Fruit fly (Drosophila melanogaster) whole organism, embryonic: ENCODE results near the gene Ykt6.

Source experiments
- Adf1 ChIP-seq: fragments of 200-800 bp; sonication (Bioruptor generic); IDR thresholded peaks from 2 replicates; pipeline ENCODE4 v1.3.6; 2022; ENCODE audit warnings: missing biosample characterization, missing genetic modification characterization
- CG10267 ChIP-seq: fragments of 200-800 bp; sonication (Bioruptor generic); optimal IDR thresholded peaks from 2 replicates; lab custom pipeline; 2018; ENCODE audit warnings: missing biosample characterization, mild to moderate bottlenecking, missing genetic modification characterization, moderate library complexity
- CG10321 ChIP-seq: fragments of 200-800 bp; sonication (Bioruptor generic); IDR thresholded peaks from 2 replicates; pipeline ENCODE4 v1.3.6; 2022; ENCODE audit warnings: missing biosample characterization, missing genetic modification characterization
- CG11560 ChIP-seq: fragments of 200-800 bp; sonication (Bioruptor generic); IDR thresholded peaks from 3 replicates; pipeline ENCODE4 v1.3.6; 2022; ENCODE audit warnings: missing biosample characterization, missing genetic modification characterization
- CG12219 ChIP-seq: fragments of 200-800 bp; sonication (Bioruptor generic); optimal IDR thresholded peaks from 3 replicates; lab custom pipeline; 2018; ENCODE audit warnings: missing biosample characterization, mild to moderate bottlenecking, missing genetic modification characterization
- CG12769 ChIP-seq: fragments of 200-800 bp; sonication (Bioruptor generic); optimal IDR thresholded peaks from 2 replicates; lab custom pipeline; 2019; ENCODE audit warnings: missing biosample characterization, mild to moderate bottlenecking, missing genetic modification characterization, moderate library complexity
- CG12942 ChIP-seq: fragments of 200-800 bp; sonication (Bioruptor generic); optimal IDR thresholded peaks from 3 replicates; lab custom pipeline; 2016; ENCODE audit warnings: missing biosample characterization, missing genetic modification characterization
- CG13123 ChIP-seq: fragments of 200-800 bp; sonication (Bioruptor generic); optimal IDR thresholded peaks from 2 replicates; lab custom pipeline; 2016; ENCODE audit warnings: missing biosample characterization, missing genetic modification characterization
- CG15479 ChIP-seq: fragments of 200-800 bp; sonication (Bioruptor generic); optimal IDR thresholded peaks from 3 replicates; lab custom pipeline; 2019; ENCODE audit warnings: missing biosample characterization, mild to moderate bottlenecking, missing genetic modification characterization, moderate library complexity
- CG16813 ChIP-seq: fragments of 200-800 bp; sonication (Bioruptor generic); IDR thresholded peaks from 3 replicates; pipeline ENCODE4 v1.3.6; 2022; ENCODE audit warnings: missing biosample characterization, missing genetic modification characterization; ENCODE audit not compliant: partially characterized antibody
- CG17186 ChIP-seq: fragments of 200-800 bp; sonication (Bioruptor generic); optimal IDR thresholded peaks from 3 replicates; lab custom pipeline; 2017; ENCODE audit warnings: missing biosample characterization, missing genetic modification reagents, missing genetic modification characterization
- CG18476 ChIP-seq: fragments of 200-800 bp; sonication (Bioruptor generic); optimal IDR thresholded peaks from 2 replicates; lab custom pipeline; 2016; ENCODE audit warnings: missing biosample characterization, mild to moderate bottlenecking, missing genetic modification characterization
- CG30020 ChIP-seq: fragments of 200-800 bp; optimal IDR thresholded peaks from 2 replicates; lab custom pipeline; 2019; ENCODE audit warnings: missing biosample characterization, mild to moderate bottlenecking, missing genetic modification characterization, moderate library complexity
- CG33213 ChIP-seq: fragments of 200-800 bp; sonication (Bioruptor generic); optimal IDR thresholded peaks from 3 replicates; lab custom pipeline; 2016; ENCODE audit warnings: missing biosample characterization, missing genetic modification characterization
- CG3407 ChIP-seq: fragments of 200-800 bp; sonication (Bioruptor generic); optimal IDR thresholded peaks from 2 replicates; lab custom pipeline; 2018; ENCODE audit warnings: missing biosample characterization, mild to moderate bottlenecking, missing genetic modification characterization
- CG34224 ChIP-seq: fragments of 200-800 bp; sonication (Bioruptor generic); IDR thresholded peaks from 3 replicates; pipeline ENCODE4 v1.3.6; 2022; ENCODE audit warnings: missing biosample characterization, missing genetic modification characterization; ENCODE audit not compliant: partially characterized antibody
- CG6272 ChIP-seq: fragments of 200-800 bp; sonication (Bioruptor generic); IDR thresholded peaks from 2 replicates; pipeline ENCODE4 v1.3.6; 2022; ENCODE audit warnings: missing biosample characterization, missing genetic modification characterization
- CG9609 ChIP-seq: fragments of 200-800 bp; sonication (Bioruptor generic); optimal IDR thresholded peaks from 3 replicates; lab custom pipeline; 2016; ENCODE audit warnings: missing biosample characterization, missing genetic modification characterization
- D19B ChIP-seq: fragments of 200-800 bp; sonication (Bioruptor generic); optimal IDR thresholded peaks from 2 replicates; lab custom pipeline; 2017; ENCODE audit warnings: missing biosample characterization, mild to moderate bottlenecking, missing genetic modification characterization
- Dip2 ChIP-seq: fragments of 200-800 bp; sonication (Bioruptor generic); IDR thresholded peaks from 2 replicates; pipeline ENCODE4 v1.3.6; 2022; ENCODE audit warnings: missing biosample characterization, missing genetic modification characterization
- E2f2 ChIP-seq: fragments of 200-800 bp; sonication (Bioruptor generic); IDR thresholded peaks from 2 replicates; pipeline ENCODE4 v1.3.6; 2022; ENCODE audit warnings: missing biosample characterization, missing genetic modification characterization
- Fer1 ChIP-seq: fragments of 200-800 bp; sonication (Bioruptor generic); optimal IDR thresholded peaks from 2 replicates; lab custom pipeline; 2017; ENCODE audit warnings: missing biosample characterization, mild to moderate bottlenecking, missing genetic modification characterization
- Fer2 ChIP-seq: fragments of 200-800 bp; sonication (Bioruptor generic); optimal IDR thresholded peaks from 2 replicates; lab custom pipeline; 2018; ENCODE audit warnings: missing biosample characterization, mild to moderate bottlenecking, missing genetic modification characterization, moderate library complexity
- HLHmδ ChIP-seq: fragments of 200-800 bp; sonication (Bioruptor generic); optimal IDR thresholded peaks from 2 replicates; lab custom pipeline; 2018; ENCODE audit warnings: missing biosample characterization, mild to moderate bottlenecking, missing genetic modification characterization, moderate library complexity
- Hmx ChIP-seq: fragments of 200-800 bp; sonication (Bioruptor generic); optimal IDR thresholded peaks from 2 replicates; lab custom pipeline; 2016; ENCODE audit warnings: missing biosample characterization, missing genetic modification characterization
- Kr ChIP-seq: fragments of 200-800 bp; sonication (Bioruptor generic); optimal IDR thresholded peaks from 2 replicates; lab custom pipeline; 2017; ENCODE audit warnings: missing biosample characterization, mild to moderate bottlenecking, missing genetic modification characterization
- Mes4 ChIP-seq: fragments of 200-800 bp; sonication (Bioruptor generic); optimal IDR thresholded peaks from 2 replicates; lab custom pipeline; 2016; ENCODE audit warnings: missing biosample characterization, missing genetic modification characterization
- Neu2 ChIP-seq: fragments of 200-800 bp; sonication (Bioruptor generic); optimal IDR thresholded peaks from 3 replicates; lab custom pipeline; 2016; ENCODE audit warnings: missing biosample characterization, missing genetic modification characterization, borderline replicate concordance
- Ravus ChIP-seq: fragments of 200-800 bp; sonication (Bioruptor generic); IDR thresholded peaks from 2 replicates; pipeline ENCODE4 v1.3.6; 2022; ENCODE audit warnings: missing biosample characterization, missing genetic modification characterization
- bigmax ChIP-seq: fragments of 200-800 bp; sonication (Bioruptor generic); optimal IDR thresholded peaks from 2 replicates; lab custom pipeline; 2018; ENCODE audit warnings: missing biosample characterization, mild to moderate bottlenecking, missing genetic modification characterization
- bsh ChIP-seq, 2 experiments: fragments of 200-800 bp; sonication (Bioruptor generic); optimal IDR thresholded peaks; 2 replicates each; lab custom pipeline; 2017 to 2018; ENCODE audit warnings: mild to moderate bottlenecking in 2 of 2, missing biosample characterization in 2 of 2, missing genetic modification characterization in 2 of 2, moderate library complexity in 1 of 2
- cas ChIP-seq: fragments of 200-800 bp; sonication (Bioruptor generic); IDR thresholded peaks from 2 replicates; pipeline ENCODE4 v1.3.6; 2022; ENCODE audit warnings: missing biosample characterization, missing genetic modification characterization
- chm ChIP-seq: fragments of 200-800 bp; sonication (Bioruptor generic); IDR thresholded peaks from 2 replicates; pipeline ENCODE4 v1.3.6; 2022; ENCODE audit warnings: missing biosample characterization, missing genetic modification characterization
- crc ChIP-seq: fragments of 200-800 bp; sonication (Bioruptor generic); optimal IDR thresholded peaks from 2 replicates; lab custom pipeline; 2016; ENCODE audit warnings: missing biosample characterization, missing genetic modification characterization
- danr ChIP-seq: fragments of 200-800 bp; sonication (Bioruptor generic); IDR thresholded peaks from 2 replicates; pipeline ENCODE4 v1.3.6; 2022; ENCODE audit warnings: missing biosample characterization, missing genetic modification characterization
- dm ChIP-seq: fragments of 200-800 bp; sonication (Bioruptor generic); optimal IDR thresholded peaks from 3 replicates; lab custom pipeline; 2016; ENCODE audit warnings: missing biosample characterization, missing genetic modification characterization
- dpn ChIP-seq, 2 experiments: fragments of 200-800 bp; sonication (Bioruptor generic); optimal IDR thresholded peaks; 3 replicates each; lab custom pipeline; 2016; ENCODE audit warnings: missing biosample characterization in 2 of 2, missing genetic modification characterization in 2 of 2
- ems ChIP-seq: fragments of 200-800 bp; sonication (Bioruptor generic); optimal IDR thresholded peaks from 3 replicates; lab custom pipeline; 2016; ENCODE audit warnings: missing biosample characterization, missing genetic modification characterization
- gcm ChIP-seq: fragments of 200-800 bp; sonication (Bioruptor generic); optimal IDR thresholded peaks from 2 replicates; lab custom pipeline; 2019; ENCODE audit warnings: missing biosample characterization, mild to moderate bottlenecking, missing genetic modification characterization, moderate library complexity
- gcm2 ChIP-seq: fragments of 200-800 bp; sonication (Bioruptor generic); optimal IDR thresholded peaks from 2 replicates; lab custom pipeline; 2016; ENCODE audit warnings: missing biosample characterization, missing genetic modification characterization
- gro ChIP-seq: fragments of 200-800 bp; sonication (Bioruptor generic); optimal IDR thresholded peaks from 2 replicates; lab custom pipeline; 2016; ENCODE audit warnings: missing biosample characterization, missing genetic modification characterization
- lilli ChIP-seq: fragments of 200-800 bp; sonication (Bioruptor generic); optimal IDR thresholded peaks from 3 replicates; lab custom pipeline; 2016; ENCODE audit warnings: missing biosample characterization, missing genetic modification characterization
- otp ChIP-seq: fragments of 200-800 bp; sonication (Bioruptor generic); IDR thresholded peaks from 3 replicates; pipeline ENCODE4, ENCODE4 v1.3.6; 2022; ENCODE audit warnings: missing biosample characterization, missing genetic modification characterization
- repo ChIP-seq: fragments of 200-800 bp; sonication (Bioruptor generic); optimal IDR thresholded peaks from 2 replicates; lab custom pipeline; 2016; ENCODE audit warnings: missing biosample characterization, missing genetic modification characterization
- sens-2 ChIP-seq: fragments of 200-800 bp; sonication (Bioruptor generic); IDR thresholded peaks from 2 replicates; pipeline ENCODE4 v1.3.6; 2022; ENCODE audit warnings: missing biosample characterization, missing genetic modification characterization
- shn ChIP-seq: fragments of 200-800 bp; sonication (Bioruptor generic); optimal IDR thresholded peaks from 3 replicates; lab custom pipeline; 2016; ENCODE audit warnings: missing biosample characterization, missing genetic modification characterization
- sqz ChIP-seq: fragments of 200-800 bp; sonication (Bioruptor generic); optimal IDR thresholded peaks from 3 replicates; lab custom pipeline; 2018; ENCODE audit warnings: missing biosample characterization, mild to moderate bottlenecking, missing genetic modification characterization
- sr ChIP-seq: fragments of 200-800 bp; sonication (Bioruptor generic); IDR thresholded peaks from 3 replicates; pipeline ENCODE4 v1.3.6; 2022; ENCODE audit warnings: missing biosample characterization, missing genetic modification characterization
- sug ChIP-seq: fragments of 200-800 bp; optimal IDR thresholded peaks from 2 replicates; lab custom pipeline; 2019; ENCODE audit warnings: missing biosample characterization, mild to moderate bottlenecking, missing genetic modification characterization, moderate library complexity
- tap ChIP-seq: fragments of 200-800 bp; optimal IDR thresholded peaks from 3 replicates; lab custom pipeline; 2019; ENCODE audit warnings: missing biosample characterization, mild to moderate bottlenecking, missing genetic modification characterization, moderate library complexity
- tin ChIP-seq: fragments of 200-800 bp; sonication (Bioruptor generic); optimal IDR thresholded peaks from 3 replicates; lab custom pipeline; 2016; ENCODE audit warnings: missing biosample characterization, missing genetic modification characterization

Ykt6 gene

DNA sequence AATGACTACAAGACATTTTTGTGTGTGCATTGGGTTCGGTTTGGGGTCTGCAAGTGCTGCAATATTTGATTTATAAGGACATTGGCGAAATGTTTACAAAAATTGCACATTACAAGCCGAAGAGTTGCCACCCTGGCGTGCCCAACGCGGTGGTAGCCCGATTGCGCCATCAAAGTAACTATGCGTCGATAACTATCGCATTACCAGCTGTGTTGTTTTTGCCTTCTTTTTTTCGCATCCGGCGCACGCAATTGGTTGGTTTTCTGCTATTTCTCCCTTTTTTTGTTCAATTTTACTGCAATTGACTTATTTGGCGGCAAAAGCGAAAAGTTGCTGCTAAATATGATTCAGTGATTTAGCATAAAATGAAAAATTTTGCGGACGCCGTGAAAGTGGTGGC is 14.5 kb downstream of the Ykt6 start, which contains the start of gene RpS14b (continued):
- TF ChIP-seq Adf1 (GFP tag; lab: Robert Waterston, UW) (peak; percentile 54), CG34224 (GFP tag; lab: Robert Waterston, UW) (peak; percentile 76), Fer1 (peak; percentile 77), CG12942 (peak; percentile 44), tin (GFP tag; lab: Kevin White, UChicago) (peak; percentile 45), HLHmδ (GFP tag; lab: Kevin White, UChicago) (peak; percentile 59), CG33213 (peak; percentile 66), danr (GFP tag; lab: Robert Waterston, UW) (0 out of 2 replicates have a peak, but pooled peaks have one; percentile 13), bigmax (GFP tag; lab: Kevin White, UChicago) (peak; percentile 6), D19B (peak; percentile 39), gcm2 (GFP tag; lab: Kevin White, UChicago) (peak; percentile 55), dpn (GFP tag; optimal IDR thresholded peaks at IDR 0.05; lab: Kevin White, UChicago) (peak; percentile 15 to 55), Kr (GFP tag; lab: Kevin White, UChicago) (no peak), CG3407 (peak; percentile 40), gcm (GFP tag; lab: Kevin White, UChicago) (peak; percentile 18), Hmx (GFP tag; lab: Kevin White, UChicago) (no peak), E2f2 (GFP tag; lab: Robert Waterston, UW) (peak; percentile 60), crc (GFP tag; lab: Kevin White, UChicago) (peak; percentile 35), otp (peak; percentile 68; the same call in 2 of the 3 replicates), CG10321 (GFP tag; lab: Robert Waterston, UW) (peak; percentile 42; the same call in 1 of the 2 replicates), tap (no peak), CG15479 (GFP tag; lab: Kevin White, UChicago) (peak; percentile 81), gro (peak; percentile 72), CG16813 (GFP tag; lab: Robert Waterston, UW) (peak; percentile 78), cas (no peak; the same call in 1 of the 2 replicates), Dip2 (GFP tag; lab: Robert Waterston, UW) (no peak), bsh (GFP tag; optimal IDR thresholded peaks at IDR 0.05; lab: Kevin White, UChicago) (peak in 1 of 2 experiments; percentile 21), CG10267 (tag; lab: Kevin White, UChicago) (peak; percentile 40), sug (tag; lab: Kevin White, UChicago) (peak; percentile 65), sr (GFP tag; lab: Robert Waterston, UW) (peak; percentile 67), shn (GFP tag; lab: Kevin White, UChicago) (peak; percentile 40), CG12769 (peak; percentile 37), CG12219 (peak; percentile 56), CG30020 (tag; lab: Kevin White, UChicago) (peak; percentile 14), CG13123 (GFP tag; lab: Kevin White, UChicago) (no peak), Fer2 (tag; lab: Kevin White, UChicago) (peak; percentile 38), chm (GFP tag; lab: Robert Waterston, UW) (peak; percentile 82), ems (peak; percentile 41), CG6272 (peak; percentile 41; the same call in 1 of the 2 replicates), lilli (GFP tag; lab: Kevin White, UChicago) (peak; percentile 59), Ravus (GFP tag; lab: Robert Waterston, UW) (no peak), sens-2 (GFP tag; lab: Robert Waterston, UW) (0 out of 2 replicates have a peak, but pooled peaks have one; percentile 31), Neu2 (no peak), CG17186 (GFP tag; lab: Kevin White, UChicago) (peak; percentile 90), dm (GFP tag; lab: Kevin White, UChicago) (peak; percentile 80), CG9609 (GFP tag; lab: Kevin White, UChicago) (peak; percentile 53), CG18476 (peak; percentile 18), sqz (peak; percentile 77), repo (GFP tag; lab: Kevin White, UChicago) (peak; percentile 28), Mes4 (GFP tag; lab: Kevin White, UChicago) (peak; percentile 80), CG11560 (tag; lab: Robert Waterston, UW) (no peak)
